Fruit fly (Drosophila melanogaster): Measurements from ENCODE around the gene CG43057.

Gene CG43057

DNA sequence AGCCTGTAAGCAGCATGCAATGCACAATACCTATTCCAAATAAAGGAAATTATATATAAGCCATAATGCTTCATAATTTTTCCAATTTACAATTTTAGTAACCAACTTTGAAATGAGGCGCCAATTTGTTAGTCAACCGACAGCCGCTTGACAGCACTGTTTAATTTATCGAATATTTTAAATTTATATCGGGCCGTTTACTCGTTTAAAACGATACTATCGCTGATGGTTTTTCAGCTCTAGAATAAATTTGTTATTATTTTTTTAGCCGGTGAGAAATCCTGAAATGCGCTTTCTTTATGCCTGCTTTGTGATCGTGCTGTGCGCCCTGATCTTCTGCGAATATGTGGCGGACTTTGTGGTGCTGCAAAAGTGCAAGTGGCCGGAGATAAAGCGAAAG lies 45.0 kb downstream of the CG43057 start, which contains the start of gene PGAP5:
TSS of gene PGAP5 (plus strand) at position 126 of the 400 bp plus-strand sequence.
- TF ChIP-seq CG17801 (GFP tag; optimal IDR thresholded peaks at IDR 0.05; ENCODE audit: partially characterized antibody) = peak; percentile 45

dm6 chr2L:8196757-8197530 lies 46.9 kb downstream of the CG43057 start, which contains the start of the genes CG8475 and CG8460:
Gene CG8475 (minus strand): TSS chr2L:8196918.
Gene CG8460 (plus strand): TSS chr2L:8197193.
- no peak for TF ChIP-seq CG17801 (GFP tag; optimal IDR thresholded peaks at IDR 0.05; ENCODE audit: partially characterized antibody)

- TF ChIP-seq CG17801 (GFP tag; optimal IDR thresholded peaks at IDR 0.05; ENCODE audit: partially characterized antibody) = no peak
Measured at dm6 chr2L:8195722-8196323, 48.0 kb downstream of the CG43057 start.
